Worm (Caenorhabditis elegans) whole organism, L4/young adult: ENCODE results near the gene clk-2.

Experiments
- W03F9.2 ChIP-seq: fragments of 150-350 bp; optimal IDR thresholded peaks from 2 replicates; lab custom pipeline; 2014; ENCODE audit warnings: missing biosample characterization, missing genetic modification characterization
- him-1 ChIP-seq: sonication (generic microtip); optimal IDR thresholded peaks from 2 replicates; lab custom pipeline; 2016; ENCODE audit warnings: missing genotype, missing genetic modification reagents, missing genetic modification characterization, missing compliant biosample characterization

- TF ChIP-seq W03F9.2 (no peak), him-1 (tag; lab: Kevin White, UChicago) (no peak)
Measured at ce11 chrIII:7521163-7521562, 2.8 kb upstream of the clk-2 start, which contains the start of gene lig-4.
